Worm (Caenorhabditis elegans) whole organism, early embryonic: Measurements from ENCODE around the gene Y37D8A.26.
A peak's percentile ranks its signal among the peaks of the same experiment; 100 is the strongest.

Experiments used
- B0310.2 ChIP-seq: sonication (generic microtip); optimal IDR thresholded peaks from 2 replicates; lab custom pipeline; 2016; ENCODE audit warnings: mild to moderate bottlenecking, missing genetic modification characterization, missing compliant biosample characterization
- F13C5.2 ChIP-seq: sonication (generic microtip); optimal IDR thresholded peaks from 2 replicates; lab custom pipeline; 2017; ENCODE audit warnings: mild to moderate bottlenecking, missing genetic modification characterization, inconsistent platforms, missing compliant biosample characterization
- aly-1 ChIP-seq: sonication (generic microtip); optimal IDR thresholded peaks from 2 replicates; lab custom pipeline; 2016; ENCODE audit warnings: missing genetic modification characterization, missing compliant biosample characterization
- ama-1 ChIP-seq: fragments of 150-350 bp; optimal IDR thresholded peaks from 2 replicates; lab custom pipeline; 2014
- ceh-13 ChIP-seq: fragments of 200-800 bp; sonication (Bioruptor generic); optimal IDR thresholded peaks from 2 replicates; lab custom pipeline; 2018; ENCODE audit warnings: mild to moderate bottlenecking, missing genetic modification characterization, missing compliant biosample characterization
- ceh-36 ChIP-seq: sonication (generic microtip); optimal IDR thresholded peaks from 2 replicates; lab custom pipeline; 2016; ENCODE audit warnings: missing genetic modification characterization, inconsistent platforms, missing compliant biosample characterization
- ets-7 ChIP-seq: sonication (generic microtip); optimal IDR thresholded peaks from 2 replicates; lab custom pipeline; 2016; ENCODE audit warnings: missing genotype, missing genetic modification characterization, missing compliant biosample characterization
- flt-1 ChIP-seq: fragments of 200-800 bp; sonication (Bioruptor generic); IDR thresholded peaks from 2 replicates; pipeline ENCODE4 v1.3.6; 2022; ENCODE audit warnings: missing genetic modification characterization, missing compliant biosample characterization
- hmbx-1 ChIP-seq: sonication (generic microtip); optimal IDR thresholded peaks from 2 replicates; lab custom pipeline; 2016; ENCODE audit warnings: mild to moderate bottlenecking, missing genetic modification characterization, missing compliant biosample characterization
- hmg-4 ChIP-seq: fragments of 200-800 bp; sonication (Bioruptor generic); optimal IDR thresholded peaks from 2 replicates; lab custom pipeline; 2018; ENCODE audit warnings: mild to moderate bottlenecking, missing genetic modification characterization, missing compliant biosample characterization
- hnd-1 ChIP-seq: sonication (generic microtip); optimal IDR thresholded peaks from 2 replicates; lab custom pipeline; 2016; ENCODE audit warnings: missing genetic modification characterization, missing compliant biosample characterization
- pes-1 ChIP-seq: fragments of 200-800 bp; sonication (Bioruptor generic); IDR thresholded peaks from 2 replicates; pipeline ENCODE4 v1.3.6; 2022; ENCODE audit warnings: missing genetic modification reagents, missing genetic modification characterization, missing compliant biosample characterization
- scrt-1 ChIP-seq: fragments of 200-800 bp; sonication (Bioruptor generic); IDR thresholded peaks from 2 replicates; pipeline ENCODE4 v1.3.6; 2022; ENCODE audit warnings: missing genetic modification characterization, missing compliant biosample characterization
- sea-1 ChIP-seq: fragments of 200-800 bp; sonication (Bioruptor generic); conservative IDR thresholded peaks from 2 replicates; pipeline ENCODE4 v1.3.6; 2022; ENCODE audit warnings: missing genetic modification characterization, missing compliant biosample characterization
- tbx-11 ChIP-seq: fragments of 200-800 bp; sonication (Bioruptor generic); IDR thresholded peaks from 2 replicates; pipeline ENCODE4 v1.3.6; 2022; ENCODE audit warnings: missing genetic modification characterization, missing compliant biosample characterization
- tbx-37 ChIP-seq: fragments of 200-800 bp; sonication (Bioruptor generic); conservative IDR thresholded peaks from 2 replicates; pipeline ENCODE4 v1.3.6; 2022; ENCODE audit warnings: missing genetic modification reagents, missing genetic modification characterization, missing compliant biosample characterization
- tra-4 ChIP-seq: sonication (generic microtip); optimal IDR thresholded peaks from 2 replicates; lab custom pipeline; 2017; ENCODE audit warnings: missing genetic modification characterization, missing compliant biosample characterization

The Y37D8A.26 gene

ce11 chrIII:12829068-12829467 is 27.5 kb downstream of the Y37D8A.26 start, which contains the start of gene Y37D8A.3:
TSS of gene Y37D8A.3 (plus strand) at chrIII:12829368.
- TF ChIP-seq tbx-11 (GFP tag; lab: Robert Waterston, UW) (no peak), scrt-1 (GFP tag; lab: Robert Waterston, UW) (no peak), flt-1 (GFP tag; lab: Robert Waterston, UW) (no peak), ceh-13 (no peak), tbx-37 (no peak), ets-7 (tag; lab: Kevin White, UChicago) (no peak)

ce11 chrIII:12822608-12823261 is 33.8 kb downstream of the Y37D8A.26 start:
- TF ChIP-seq tbx-37 (no peak), ceh-36 (tag; lab: Kevin White, UChicago) (peak; percentile 72)

ce11 chrIII:12821331-12821730 is 35.2 kb downstream of the Y37D8A.26 start:
- TF ChIP-seq F13C5.2 (no peak), pes-1 (no peak), hnd-1 (tag; lab: Kevin White, UChicago) (no peak), tbx-11 (GFP tag; lab: Robert Waterston, UW) (no peak), sea-1 (no peak), ceh-13 (no peak), ets-7 (tag; lab: Kevin White, UChicago) (no peak), hmg-4 (no peak), scrt-1 (GFP tag; lab: Robert Waterston, UW) (no peak), flt-1 (GFP tag; lab: Robert Waterston, UW) (no peak), B0310.2 (tag; lab: Kevin White, UChicago) (no peak), aly-1 (no peak), tbx-37 (no peak), ama-1 (lab: Kevin White, UChicago) (no peak), ceh-36 (tag; lab: Kevin White, UChicago) (no peak), tra-4 (tag; lab: Kevin White, UChicago) (no peak), hmbx-1 (tag; lab: Kevin White, UChicago) (no peak)

ce11 chrIII:12819909-12820308 is 36.6 kb downstream of the Y37D8A.26 start, which contains the start of the genes Y37D8A.2 and Y37D8A.25:
TSS of gene Y37D8A.2 (plus strand) at chrIII:12820193.
TSS of gene Y37D8A.25 (minus strand) at chrIII:12820253.
- no peak for TF ChIP-seq sea-1
- no peak for TF ChIP-seq B0310.2 (tag; lab: Kevin White, UChicago)
- no peak for TF ChIP-seq scrt-1 (GFP tag; lab: Robert Waterston, UW)
- no peak for TF ChIP-seq aly-1
- no peak for TF ChIP-seq flt-1 (GFP tag; lab: Robert Waterston, UW)
- TF ChIP-seq tbx-11 (GFP tag; lab: Robert Waterston, UW), result no peak
- TF ChIP-seq hnd-1 (tag; lab: Kevin White, UChicago), result no peak
- TF ChIP-seq hmbx-1 (tag; lab: Kevin White, UChicago), result no peak
- TF ChIP-seq pes-1, result no peak
- no peak for TF ChIP-seq tra-4 (tag; lab: Kevin White, UChicago)
- TF ChIP-seq hmg-4, result no peak
- no peak for TF ChIP-seq tbx-37
- no peak for TF ChIP-seq ets-7 (tag; lab: Kevin White, UChicago)
- TF ChIP-seq F13C5.2, result no peak
- no peak for TF ChIP-seq ceh-36 (tag; lab: Kevin White, UChicago)

ce11 chrIII:12819148-12819547 is 37.4 kb downstream of the Y37D8A.26 start:
- TF ChIP-seq hmbx-1 (tag; lab: Kevin White, UChicago) (no peak), scrt-1 (GFP tag; lab: Robert Waterston, UW) (no peak), flt-1 (GFP tag; lab: Robert Waterston, UW) (no peak), ets-7 (tag; lab: Kevin White, UChicago) (no peak), tbx-11 (GFP tag; lab: Robert Waterston, UW) (no peak), pes-1 (no peak), hnd-1 (tag; lab: Kevin White, UChicago) (no peak), sea-1 (no peak), hmg-4 (no peak), ama-1 (lab: Kevin White, UChicago) (no peak), tra-4 (tag; lab: Kevin White, UChicago) (no peak), aly-1 (no peak), ceh-13 (no peak), B0310.2 (tag; lab: Kevin White, UChicago) (no peak), F13C5.2 (no peak)

ce11 chrIII:12818050-12818738 is 38.3 kb downstream of the Y37D8A.26 start, which contains the start of gene arx-5:
TSS of gene arx-5 (minus strand) at chrIII:12818100.
- TF ChIP-seq sea-1 (no peak), scrt-1 (GFP tag; lab: Robert Waterston, UW) (no peak), pes-1 (no peak), flt-1 (GFP tag; lab: Robert Waterston, UW) (no peak), hmg-4 (no peak), B0310.2 (tag; lab: Kevin White, UChicago) (no peak), hmbx-1 (tag; lab: Kevin White, UChicago) (no peak), hnd-1 (tag; lab: Kevin White, UChicago) (no peak), tbx-37 (no peak), aly-1 (no peak), ceh-36 (tag; lab: Kevin White, UChicago) (no peak), tbx-11 (GFP tag; lab: Robert Waterston, UW) (no peak), tra-4 (tag; lab: Kevin White, UChicago) (no peak), F13C5.2 (no peak), ama-1 (lab: Kevin White, UChicago) (no peak), ets-7 (tag; lab: Kevin White, UChicago) (no peak), ceh-13 (no peak)

ce11 chrIII:12813193-12813592 is 43.3 kb downstream of the Y37D8A.26 start, which contains the start of gene BE10.4:
TSS of gene BE10.4 (plus strand) at chrIII:12813493.
- no peak for TF ChIP-seq hnd-1 (tag; lab: Kevin White, UChicago)
- no peak for TF ChIP-seq ceh-36 (tag; lab: Kevin White, UChicago)
- no peak for TF ChIP-seq B0310.2 (tag; lab: Kevin White, UChicago)
- no peak for TF ChIP-seq ceh-13
- no peak for TF ChIP-seq aly-1
- no peak for TF ChIP-seq tbx-11 (GFP tag; lab: Robert Waterston, UW)
- TF ChIP-seq tra-4 (tag; lab: Kevin White, UChicago), result no peak
